Worm (Caenorhabditis elegans): ENCODE results near the gene C29F3.3.

Gene C29F3.3

ce11 chrV:15298597-15298996 lies 48.6 kb downstream of the C29F3.3 start, which contains the start of gene cpr-3:
Gene cpr-3 (minus strand): TSS chrV:15298700.
- TF ChIP-seq scrt-1 (GFP tag; IDR thresholded peaks at IDR 0.05) (no peak), ama-1 (optimal IDR thresholded peaks at IDR 0.05) (no peak), ceh-36 (tag; optimal IDR thresholded peaks at IDR 0.05) (no peak)
